Worm (Caenorhabditis elegans): ENCODE data around the gene chca-1.

The chca-1 gene

ce11 chrIV:9651234-9651633 is at the start of gene chca-1:
Gene chca-1, plus strand, starts transcription at chrIV:9651394.
- TF ChIP-seq him-1 (tag; optimal IDR thresholded peaks at IDR 0.05) = no peak
- peak; percentile 37 for TF ChIP-seq W03F9.2 (tag; optimal IDR thresholded peaks at IDR 0.05)

- TF ChIP-seq W03F9.2 (tag; optimal IDR thresholded peaks at IDR 0.05) (no peak), him-1 (tag; optimal IDR thresholded peaks at IDR 0.05) (no peak), dao-5 (tag; optimal IDR thresholded peaks at IDR 0.05) (no peak)
Measured at ce11 chrIV:9601595-9601994, 49.6 kb upstream of the chca-1 start, which contains the start of gene aat-1. Gene aat-1, minus strand, starts transcription at chrIV:9601695.

ce11 chrIV:9607945-9608344 is 43.2 kb upstream of the chca-1 start:
- no peak for TF ChIP-seq W03F9.2 (tag; optimal IDR thresholded peaks at IDR 0.05)
- TF ChIP-seq him-1 (tag; optimal IDR thresholded peaks at IDR 0.05) = no peak
- no peak for TF ChIP-seq dao-5 (tag; optimal IDR thresholded peaks at IDR 0.05)

- TF ChIP-seq W03F9.2 (tag; optimal IDR thresholded peaks at IDR 0.05) (no peak), him-1 (tag; optimal IDR thresholded peaks at IDR 0.05) (no peak), dao-5 (tag; optimal IDR thresholded peaks at IDR 0.05) (no peak)
Measured at ce11 chrIV:9609095-9609494, 42.1 kb upstream of the chca-1 start.

- TF ChIP-seq dao-5 (tag; optimal IDR thresholded peaks at IDR 0.05) (no peak), W03F9.2 (tag; optimal IDR thresholded peaks at IDR 0.05) (no peak), him-1 (tag; optimal IDR thresholded peaks at IDR 0.05) (no peak)
Measured at ce11 chrIV:9610923-9611322, 40.3 kb upstream of the chca-1 start.

ce11 chrIV:9613072-9613590 is 38.1 kb upstream of the chca-1 start:
- TF ChIP-seq dao-5 (tag; optimal IDR thresholded peaks at IDR 0.05) = no peak
- no peak for TF ChIP-seq W03F9.2 (tag; optimal IDR thresholded peaks at IDR 0.05)
- no peak for TF ChIP-seq him-1 (tag; optimal IDR thresholded peaks at IDR 0.05)

- no peak for TF ChIP-seq dao-5 (tag; optimal IDR thresholded peaks at IDR 0.05)
- no peak for TF ChIP-seq him-1 (tag; optimal IDR thresholded peaks at IDR 0.05)
- no peak for TF ChIP-seq W03F9.2 (tag; optimal IDR thresholded peaks at IDR 0.05)
Measured at ce11 chrIV:9614060-9614459, 37.1 kb upstream of the chca-1 start.

- TF ChIP-seq dao-5 (tag; optimal IDR thresholded peaks at IDR 0.05) (no peak), W03F9.2 (tag; optimal IDR thresholded peaks at IDR 0.05) (no peak), him-1 (tag; optimal IDR thresholded peaks at IDR 0.05) (no peak)
Measured at ce11 chrIV:9614695-9615094, 36.5 kb upstream of the chca-1 start, which contains the start of gene elt-1. Gene elt-1, plus strand, starts transcription at chrIV:9614995.

ce11 chrIV:9615511-9615910 is 35.7 kb upstream of the chca-1 start:
- no peak for TF ChIP-seq dao-5 (tag; optimal IDR thresholded peaks at IDR 0.05)
- TF ChIP-seq him-1 (tag; optimal IDR thresholded peaks at IDR 0.05) = no peak
- no peak for TF ChIP-seq W03F9.2 (tag; optimal IDR thresholded peaks at IDR 0.05)

ce11 chrIV:9617358-9617757 is 33.8 kb upstream of the chca-1 start:
- TF ChIP-seq him-1 (tag; optimal IDR thresholded peaks at IDR 0.05) (no peak), dao-5 (tag; optimal IDR thresholded peaks at IDR 0.05) (no peak), W03F9.2 (tag; optimal IDR thresholded peaks at IDR 0.05) (no peak)

- TF ChIP-seq W03F9.2 (tag; optimal IDR thresholded peaks at IDR 0.05) (no peak), dao-5 (tag; optimal IDR thresholded peaks at IDR 0.05) (no peak), him-1 (tag; optimal IDR thresholded peaks at IDR 0.05) (no peak)
Measured at ce11 chrIV:9618015-9618414, 33.2 kb upstream of the chca-1 start.

ce11 chrIV:9618836-9619235 is 32.4 kb upstream of the chca-1 start:
- TF ChIP-seq dao-5 (tag; optimal IDR thresholded peaks at IDR 0.05) = no peak
- no peak for TF ChIP-seq him-1 (tag; optimal IDR thresholded peaks at IDR 0.05)
- no peak for TF ChIP-seq W03F9.2 (tag; optimal IDR thresholded peaks at IDR 0.05)

ce11 chrIV:9622272-9622671 is 28.9 kb upstream of the chca-1 start, which contains the start of gene W09C2.7:
Gene W09C2.7, minus strand, starts transcription at chrIV:9622372.
- no peak for TF ChIP-seq him-1 (tag; optimal IDR thresholded peaks at IDR 0.05)
- no peak for TF ChIP-seq dao-5 (tag; optimal IDR thresholded peaks at IDR 0.05)
- no peak for TF ChIP-seq W03F9.2 (tag; optimal IDR thresholded peaks at IDR 0.05)

- TF ChIP-seq him-1 (tag; optimal IDR thresholded peaks at IDR 0.05) (no peak), W03F9.2 (tag; optimal IDR thresholded peaks at IDR 0.05) (no peak), dao-5 (tag; optimal IDR thresholded peaks at IDR 0.05) (no peak)
Measured at ce11 chrIV:9623269-9623668, 27.9 kb upstream of the chca-1 start, which contains the start of gene W09C2.9. Gene W09C2.9, minus strand, starts transcription at chrIV:9623369.

ce11 chrIV:9624275-9624674 is 26.9 kb upstream of the chca-1 start, which contains the start of gene W09C2.8:
Gene W09C2.8, minus strand, starts transcription at chrIV:9624375.
- TF ChIP-seq W03F9.2 (tag; optimal IDR thresholded peaks at IDR 0.05) (no peak), him-1 (tag; optimal IDR thresholded peaks at IDR 0.05) (no peak), dao-5 (tag; optimal IDR thresholded peaks at IDR 0.05) (no peak)
